Worm (Caenorhabditis elegans) whole organism, mixed stage, embryonic: ENCODE data around the gene sel-2.

Experiments used
- mep-1 ChIP-seq: fragments of 150-350 bp; optimal IDR thresholded peaks from 2 replicates; lab custom pipeline; 2017; ENCODE audit warnings: missing biosample characterization, missing genetic modification reagents, missing genetic modification characterization, inconsistent platforms
- nhr-237 ChIP-seq: fragments of 150-350 bp; optimal IDR thresholded peaks from 2 replicates; lab custom pipeline; 2014; ENCODE audit warnings: missing biosample characterization, missing genetic modification characterization
- pha-4 ChIP-seq: fragments of 150-350 bp; optimal IDR thresholded peaks from 2 replicates; lab custom pipeline; 2018; ENCODE audit warnings: missing biosample characterization, missing genetic modification reagents, missing genetic modification characterization
- unc-39 ChIP-seq: fragments of 150-350 bp; optimal IDR thresholded peaks from 2 replicates; lab custom pipeline; 2014; ENCODE audit warnings: missing biosample characterization, missing genetic modification characterization

ce11 chrIII:4643262-4643661, 31.1 kb upstream of the sel-2 start, which contains the start of gene pfas-1:
- no peak for TF ChIP-seq unc-39 (tag; lab: Kevin White, UChicago)
- no peak for TF ChIP-seq nhr-237
- TF ChIP-seq mep-1 (tag; lab: Kevin White, UChicago), result no peak
- no peak for TF ChIP-seq pha-4 (tag; lab: Kevin White, UChicago)
